Fruit fly (Drosophila melanogaster) whole organism, prepupa: ENCODE results near the gene Osi10a.

ENCODE experiments used
- Blimp-1 ChIP-seq: fragments of 200-800 bp; sonication (Bioruptor generic); optimal IDR thresholded peaks from 3 replicates; lab custom pipeline; 2017; ENCODE audit warnings: missing biosample characterization, missing genetic modification characterization, mild to moderate bottlenecking, moderate library complexity, missing genetic modification reagents
- CG10631 ChIP-seq: fragments of 200-800 bp; sonication (Bioruptor generic); optimal IDR thresholded peaks from 2 replicates; lab custom pipeline; 2016; ENCODE audit warnings: missing biosample characterization, missing genetic modification characterization
- CG11294 ChIP-seq: fragments of 200-800 bp; sonication (Bioruptor generic); IDR thresholded peaks from 2 replicates; pipeline ENCODE4 v1.3.6; 2022; ENCODE audit warnings: missing biosample characterization, missing genetic modification characterization
- CG11762 ChIP-seq: fragments of 200-800 bp; sonication (Bioruptor generic); optimal IDR thresholded peaks from 3 replicates; lab custom pipeline; 2016; ENCODE audit warnings: missing biosample characterization, missing genetic modification characterization; ENCODE audit not compliant: insufficient read depth
- CG11902 ChIP-seq: fragments of 200-800 bp; sonication (Bioruptor generic); optimal IDR thresholded peaks from 3 replicates; lab custom pipeline; 2016; ENCODE audit warnings: missing biosample characterization, missing genetic modification characterization
- CG15336 ChIP-seq: fragments of 200-800 bp; sonication (Bioruptor generic); IDR thresholded peaks from 2 replicates; pipeline ENCODE4 v1.3.6; 2022; ENCODE audit warnings: missing biosample characterization, missing genetic modification characterization
- CG1621 ChIP-seq: fragments of 200-800 bp; sonication (Bioruptor generic); optimal IDR thresholded peaks from 3 replicates; lab custom pipeline; 2018; ENCODE audit warnings: missing biosample characterization, mild to moderate bottlenecking, missing genetic modification characterization
- CG16779 ChIP-seq: fragments of 200-800 bp; sonication (Bioruptor generic); optimal IDR thresholded peaks from 3 replicates; lab custom pipeline; 2017; ENCODE audit warnings: missing biosample characterization, mild to moderate bottlenecking, missing genetic modification characterization
- CG3032 ChIP-seq: fragments of 200-800 bp; optimal IDR thresholded peaks from 2 replicates; lab custom pipeline; 2019; ENCODE audit warnings: missing biosample characterization, mild to moderate bottlenecking, missing genetic modification characterization, moderate library complexity
- CG31627 ChIP-seq: fragments of 200-800 bp; sonication (Bioruptor generic); optimal IDR thresholded peaks from 3 replicates; lab custom pipeline; 2016; ENCODE audit warnings: missing biosample characterization, missing genetic modification characterization
- CG32006 ChIP-seq: fragments of 200-800 bp; sonication (Bioruptor generic); optimal IDR thresholded peaks from 3 replicates; lab custom pipeline; 2017; ENCODE audit warnings: missing biosample characterization, mild to moderate bottlenecking, missing genetic modification characterization
- CG34406 ChIP-seq: fragments of 200-800 bp; sonication (Bioruptor generic); optimal IDR thresholded peaks from 3 replicates; lab custom pipeline; 2016; ENCODE audit warnings: missing biosample characterization, missing genetic modification characterization
- CG3919 ChIP-seq: fragments of 200-800 bp; sonication (Bioruptor generic); optimal IDR thresholded peaks from 3 replicates; lab custom pipeline; 2016; ENCODE audit warnings: missing biosample characterization, missing genetic modification characterization
- CG4318 ChIP-seq: fragments of 200-800 bp; sonication (Bioruptor generic); optimal IDR thresholded peaks from 3 replicates; lab custom pipeline; 2017; ENCODE audit warnings: missing biosample characterization, mild to moderate bottlenecking, missing genetic modification characterization
- CG6163 ChIP-seq: fragments of 200-800 bp; sonication (Bioruptor generic); IDR thresholded peaks from 3 replicates; pipeline ENCODE4 v1.3.6; 2022; ENCODE audit warnings: missing biosample characterization, missing genetic modification characterization
- CG6276 ChIP-seq: fragments of 200-800 bp; sonication (Bioruptor generic); optimal IDR thresholded peaks from 2 replicates; lab custom pipeline; 2017; ENCODE audit warnings: missing biosample characterization, mild to moderate bottlenecking, missing genetic modification characterization
- CG6792 ChIP-seq: fragments of 200-800 bp; sonication (Bioruptor generic); optimal IDR thresholded peaks from 3 replicates; lab custom pipeline; 2016; ENCODE audit warnings: missing biosample characterization, missing genetic modification characterization
- CG6808 ChIP-seq: fragments of 200-800 bp; sonication (Bioruptor generic); optimal IDR thresholded peaks from 3 replicates; lab custom pipeline; 2017; ENCODE audit warnings: missing biosample characterization, missing genetic modification characterization, mild to moderate bottlenecking, moderate library complexity, missing genetic modification reagents
- CG6854 ChIP-seq: fragments of 200-800 bp; sonication (Bioruptor generic); optimal IDR thresholded peaks from 2 replicates; lab custom pipeline; 2017; ENCODE audit warnings: missing biosample characterization, mild to moderate bottlenecking, missing genetic modification characterization
- CG7368 ChIP-seq: fragments of 200-800 bp; sonication (Bioruptor generic); optimal IDR thresholded peaks from 3 replicates; lab custom pipeline; 2016; ENCODE audit warnings: missing biosample characterization, missing genetic modification characterization
- CG8119 ChIP-seq: fragments of 200-800 bp; sonication (Bioruptor generic); IDR thresholded peaks from 3 replicates; pipeline ENCODE4 v1.3.6; 2022; ENCODE audit warnings: missing biosample characterization, missing genetic modification characterization
- CG8319 ChIP-seq: fragments of 200-800 bp; sonication (Bioruptor generic); optimal IDR thresholded peaks from 3 replicates; lab custom pipeline; 2016; ENCODE audit warnings: missing biosample characterization, missing genetic modification characterization
- CG8632 ChIP-seq: fragments of 200-800 bp; sonication (Bioruptor generic); optimal IDR thresholded peaks from 3 replicates; lab custom pipeline; 2016; ENCODE audit warnings: missing biosample characterization, missing genetic modification characterization
- CG9139 ChIP-seq: fragments of 200-800 bp; sonication (Bioruptor generic); optimal IDR thresholded peaks from 3 replicates; lab custom pipeline; 2017; ENCODE audit warnings: missing biosample characterization, mild to moderate bottlenecking, missing genetic modification characterization
- Eip75B ChIP-seq: fragments of 200-800 bp; sonication (Bioruptor generic); optimal IDR thresholded peaks from 3 replicates; lab custom pipeline; 2016; ENCODE audit warnings: missing biosample characterization, missing genetic modification characterization
- Ets21C ChIP-seq: fragments of 200-800 bp; sonication (Bioruptor generic); optimal IDR thresholded peaks from 3 replicates; lab custom pipeline; 2016; ENCODE audit warnings: missing biosample characterization, missing genetic modification characterization
- Ets96B ChIP-seq: fragments of 200-800 bp; optimal IDR thresholded peaks from 2 replicates; lab custom pipeline; 2019; ENCODE audit warnings: missing biosample characterization, mild to moderate bottlenecking, missing genetic modification characterization, moderate library complexity
- Gug ChIP-seq: fragments of 200-800 bp; sonication (Bioruptor generic); IDR thresholded peaks from 2 replicates; pipeline ENCODE4 v1.3.6; 2022; ENCODE audit warnings: missing biosample characterization, missing genetic modification characterization
- Hr38 ChIP-seq: sonication (Bioruptor generic); optimal IDR thresholded peaks from 2 replicates; lab custom pipeline; 2016; ENCODE audit warnings: missing biosample characterization, missing genetic modification characterization
- Hr39 ChIP-seq: fragments of 200-800 bp; sonication (Bioruptor generic); optimal IDR thresholded peaks from 2 replicates; lab custom pipeline; 2016; ENCODE audit warnings: missing biosample characterization, missing genetic modification characterization
- Hr4 ChIP-seq: fragments of 200-800 bp; sonication (Bioruptor generic); optimal IDR thresholded peaks from 3 replicates; lab custom pipeline; 2016; ENCODE audit warnings: missing biosample characterization, missing genetic modification characterization
- Lpt ChIP-seq: fragments of 200-800 bp; sonication (Bioruptor generic); optimal IDR thresholded peaks from 3 replicates; lab custom pipeline; 2016; ENCODE audit warnings: missing biosample characterization, missing genetic modification characterization
- Met ChIP-seq: fragments of 200-800 bp; sonication (Bioruptor generic); optimal IDR thresholded peaks from 3 replicates; lab custom pipeline; 2016; ENCODE audit warnings: missing biosample characterization, missing genetic modification characterization
- OdsH ChIP-seq: fragments of 200-800 bp; sonication (Bioruptor generic); optimal IDR thresholded peaks from 3 replicates; lab custom pipeline; 2016; ENCODE audit warnings: missing biosample characterization, missing genetic modification characterization
- Smox ChIP-seq: fragments of 200-800 bp; sonication (Bioruptor generic); optimal IDR thresholded peaks from 3 replicates; lab custom pipeline; 2016; ENCODE audit warnings: missing biosample characterization, missing genetic modification characterization
- Sox102F ChIP-seq: fragments of 200-800 bp; sonication (Bioruptor generic); optimal IDR thresholded peaks from 2 replicates; lab custom pipeline; 2016; ENCODE audit warnings: missing biosample characterization, mild to moderate bottlenecking, missing genetic modification characterization
- Sox14 ChIP-seq: fragments of 200-800 bp; sonication (Bioruptor generic); optimal IDR thresholded peaks from 3 replicates; lab custom pipeline; 2016; ENCODE audit warnings: missing biosample characterization, missing genetic modification characterization
- Sox15 ChIP-seq: fragments of 200-800 bp; sonication (Bioruptor generic); optimal IDR thresholded peaks from 3 replicates; lab custom pipeline; 2016; ENCODE audit warnings: missing biosample characterization, missing genetic modification characterization
- achi ChIP-seq: fragments of 200-800 bp; sonication (Bioruptor generic); optimal IDR thresholded peaks from 3 replicates; lab custom pipeline; 2016; ENCODE audit warnings: missing biosample characterization, missing genetic modification characterization
- acj6 ChIP-seq: fragments of 200-800 bp; sonication (Bioruptor generic); optimal IDR thresholded peaks from 3 replicates; lab custom pipeline; 2016; ENCODE audit warnings: missing biosample characterization, missing genetic modification characterization
- cyc ChIP-seq: fragments of 200-800 bp; sonication (Bioruptor generic); optimal IDR thresholded peaks from 3 replicates; lab custom pipeline; 2016; ENCODE audit warnings: missing biosample characterization, missing genetic modification characterization
- dac ChIP-seq: fragments of 200-800 bp; sonication (Bioruptor generic); optimal IDR thresholded peaks from 2 replicates; lab custom pipeline; 2017; ENCODE audit warnings: missing biosample characterization, mild to moderate bottlenecking, missing genetic modification characterization
- dsx ChIP-seq: fragments of 200-800 bp; optimal IDR thresholded peaks from 3 replicates; lab custom pipeline; 2019; ENCODE audit warnings: missing biosample characterization, mild to moderate bottlenecking, missing genetic modification characterization, moderate library complexity; ENCODE audit not compliant: poor library complexity, severe bottlenecking
- esn ChIP-seq: fragments of 200-800 bp; sonication (Bioruptor generic); optimal IDR thresholded peaks from 2 replicates; lab custom pipeline; 2016; ENCODE audit warnings: missing biosample characterization, mild to moderate bottlenecking, missing genetic modification characterization, moderate library complexity
- fd59A ChIP-seq: fragments of 200-800 bp; sonication (Bioruptor generic); optimal IDR thresholded peaks from 2 replicates; lab custom pipeline; 2017; ENCODE audit warnings: missing biosample characterization, mild to moderate bottlenecking, missing genetic modification characterization, missing genetic modification reagents
- fd85E ChIP-seq: fragments of 200-800 bp; sonication (Bioruptor generic); optimal IDR thresholded peaks from 3 replicates; lab custom pipeline; 2016; ENCODE audit warnings: missing biosample characterization, missing genetic modification characterization
- lz ChIP-seq: fragments of 200-800 bp; sonication (Bioruptor generic); optimal IDR thresholded peaks from 3 replicates; lab custom pipeline; 2016; ENCODE audit warnings: missing biosample characterization, missing genetic modification characterization
- net ChIP-seq: fragments of 200-800 bp; sonication (Bioruptor generic); optimal IDR thresholded peaks from 3 replicates; lab custom pipeline; 2016; ENCODE audit warnings: missing biosample characterization, missing genetic modification characterization
- spab ChIP-seq: fragments of 200-800 bp; sonication (Bioruptor generic); optimal IDR thresholded peaks from 2 replicates; lab custom pipeline; 2017; ENCODE audit warnings: missing biosample characterization, mild to moderate bottlenecking, missing genetic modification characterization, missing genetic modification reagents
- svp ChIP-seq: fragments of 200-800 bp; sonication (Bioruptor generic); peaks from one replicate; lab custom pipeline; 2016; ENCODE audit warnings: missing biosample characterization, missing genetic modification characterization
- topi ChIP-seq: fragments of 200-800 bp; sonication (Bioruptor generic); optimal IDR thresholded peaks from 3 replicates; lab custom pipeline; 2016; ENCODE audit warnings: missing biosample characterization, missing genetic modification characterization

The Osi10a gene

DNA sequence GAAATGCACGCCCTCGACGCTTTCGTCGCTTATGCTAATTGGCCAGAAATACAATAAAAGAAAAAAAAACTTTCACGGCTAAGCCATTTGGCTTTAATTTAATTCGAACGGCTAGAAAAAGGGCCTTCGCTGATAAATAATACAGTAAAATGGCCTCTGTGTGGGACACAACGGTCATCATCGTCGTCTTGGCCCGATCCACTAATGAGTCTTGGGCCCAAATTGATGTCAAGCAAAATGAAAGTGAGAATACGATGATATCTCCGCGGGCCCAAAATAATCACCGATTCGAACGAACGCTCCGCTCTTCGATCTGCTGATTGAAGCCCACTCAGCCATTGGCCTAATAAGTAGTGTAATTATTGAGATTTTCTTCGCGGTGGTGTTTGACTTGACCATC is 32.4 kb upstream of the Osi10a start:
- no peak for TF ChIP-seq CG7368

DNA sequence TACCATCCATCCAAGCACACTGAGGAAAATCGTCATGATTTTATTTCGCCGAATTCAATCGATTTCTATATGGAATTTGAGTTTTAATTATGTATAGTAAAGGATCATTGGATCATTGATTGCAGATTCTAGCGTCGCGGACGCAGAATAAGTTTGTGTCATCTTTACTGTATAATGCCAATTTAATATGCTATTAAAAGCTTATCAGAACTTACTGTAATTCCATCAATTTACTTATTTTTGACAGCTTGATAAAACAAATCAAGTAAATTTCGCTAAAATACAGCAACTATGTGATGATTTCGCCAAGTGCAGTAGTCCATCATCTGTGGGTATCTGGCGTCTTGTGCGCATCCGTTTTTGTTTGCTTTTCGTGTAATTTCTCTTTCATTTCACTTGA is 30.7 kb upstream of the Osi10a start:
- TF ChIP-seq CG9139 (GFP tag; lab: Kevin White, UChicago): no peak
- peak; percentile 87 for TF ChIP-seq CG32006 (GFP tag; lab: Kevin White, UChicago)
- peak; percentile 7 for TF ChIP-seq acj6
- no peak for TF ChIP-seq fd85E (GFP tag; lab: Kevin White, UChicago)
- TF ChIP-seq CG16779 (tag; lab: Kevin White, UChicago): no peak
- TF ChIP-seq OdsH (GFP tag; lab: Kevin White, UChicago): peak; percentile 20
- TF ChIP-seq CG7368: no peak
- no peak for TF ChIP-seq dsx (GFP tag; lab: Kevin White, UChicago)
- no peak for TF ChIP-seq cyc (GFP tag; lab: Kevin White, UChicago)
- peak; percentile 3 for TF ChIP-seq CG8632 (GFP tag; lab: Kevin White, UChicago)
- TF ChIP-seq CG11902 (GFP tag; lab: Kevin White, UChicago): no peak
- TF ChIP-seq CG8119 (GFP tag; lab: Robert Waterston, UW): peak; percentile 57; the same call in 1 of the 3 replicates
- TF ChIP-seq CG31627: peak; percentile 12
- TF ChIP-seq esn (GFP tag; lab: Kevin White, UChicago): peak; percentile 26
- TF ChIP-seq Hr4 (GFP tag; lab: Kevin White, UChicago): peak; percentile 75
- no peak for TF ChIP-seq CG6854 (GFP tag; lab: Kevin White, UChicago)
- no peak for TF ChIP-seq spab (GFP tag; lab: Kevin White, UChicago)
- peak; percentile 66 for TF ChIP-seq CG34406 (GFP tag; lab: Kevin White, UChicago)
- TF ChIP-seq CG6276: no peak
- TF ChIP-seq Smox (GFP tag; lab: Kevin White, UChicago): no peak
- peak; percentile 25 for TF ChIP-seq Sox14 (GFP tag; lab: Kevin White, UChicago)
- TF ChIP-seq Gug (GFP tag; lab: Robert Waterston, UW): no peak
- no peak for TF ChIP-seq CG6808 (GFP tag; lab: Kevin White, UChicago)
- no peak for TF ChIP-seq lz (GFP tag; lab: Kevin White, UChicago)
- TF ChIP-seq dac (GFP tag; lab: Kevin White, UChicago): peak; percentile 29
- TF ChIP-seq net: no peak
- TF ChIP-seq CG1621: no peak
- TF ChIP-seq Met (GFP tag; lab: Kevin White, UChicago): no peak
- TF ChIP-seq Hr38 (GFP tag; lab: Kevin White, UChicago): no peak
- TF ChIP-seq fd59A (GFP tag; lab: Kevin White, UChicago): no peak
- TF ChIP-seq Ets21C: no peak
- TF ChIP-seq CG3919: peak; percentile 30
- no peak for TF ChIP-seq Blimp-1 (GFP tag; lab: Kevin White, UChicago)
- TF ChIP-seq Ets96B: no peak
- TF ChIP-seq Eip75B (GFP tag; lab: Kevin White, UChicago): peak; percentile 21
- no peak for TF ChIP-seq topi (GFP tag; lab: Kevin White, UChicago)
- peak; percentile 7 for TF ChIP-seq CG11762 (GFP tag; lab: Kevin White, UChicago)
- TF ChIP-seq Sox102F (GFP tag; lab: Kevin White, UChicago): peak; percentile 17
- TF ChIP-seq CG15336 (GFP tag; lab: Robert Waterston, UW): peak; percentile 29; the same call in 1 of the 2 replicates
- no peak for TF ChIP-seq CG3032
- no peak for TF ChIP-seq CG8319 (GFP tag; lab: Kevin White, UChicago)
- peak; percentile 62 for TF ChIP-seq CG4318 (GFP tag; lab: Kevin White, UChicago)
- no peak for TF ChIP-seq Lpt (GFP tag; lab: Kevin White, UChicago)
- TF ChIP-seq CG6163 (GFP tag; lab: Robert Waterston, UW): no peak
- TF ChIP-seq CG11294 (GFP tag; lab: Robert Waterston, UW): no peak
- TF ChIP-seq Sox15 (GFP tag; lab: Kevin White, UChicago): peak; percentile 29
- peak; percentile 21 for TF ChIP-seq achi (GFP tag; lab: Kevin White, UChicago)
- peak; percentile 21 for TF ChIP-seq Hr39
- TF ChIP-seq CG6792 (GFP tag; lab: Kevin White, UChicago): peak; percentile 34
- TF ChIP-seq svp (GFP tag; lab: Kevin White, UChicago): peak; percentile 65
- TF ChIP-seq CG10631 (GFP tag; lab: Kevin White, UChicago): no peak
